Fruit fly (Drosophila melanogaster): ENCODE results near the gene rt.

Gene rt

DNA sequence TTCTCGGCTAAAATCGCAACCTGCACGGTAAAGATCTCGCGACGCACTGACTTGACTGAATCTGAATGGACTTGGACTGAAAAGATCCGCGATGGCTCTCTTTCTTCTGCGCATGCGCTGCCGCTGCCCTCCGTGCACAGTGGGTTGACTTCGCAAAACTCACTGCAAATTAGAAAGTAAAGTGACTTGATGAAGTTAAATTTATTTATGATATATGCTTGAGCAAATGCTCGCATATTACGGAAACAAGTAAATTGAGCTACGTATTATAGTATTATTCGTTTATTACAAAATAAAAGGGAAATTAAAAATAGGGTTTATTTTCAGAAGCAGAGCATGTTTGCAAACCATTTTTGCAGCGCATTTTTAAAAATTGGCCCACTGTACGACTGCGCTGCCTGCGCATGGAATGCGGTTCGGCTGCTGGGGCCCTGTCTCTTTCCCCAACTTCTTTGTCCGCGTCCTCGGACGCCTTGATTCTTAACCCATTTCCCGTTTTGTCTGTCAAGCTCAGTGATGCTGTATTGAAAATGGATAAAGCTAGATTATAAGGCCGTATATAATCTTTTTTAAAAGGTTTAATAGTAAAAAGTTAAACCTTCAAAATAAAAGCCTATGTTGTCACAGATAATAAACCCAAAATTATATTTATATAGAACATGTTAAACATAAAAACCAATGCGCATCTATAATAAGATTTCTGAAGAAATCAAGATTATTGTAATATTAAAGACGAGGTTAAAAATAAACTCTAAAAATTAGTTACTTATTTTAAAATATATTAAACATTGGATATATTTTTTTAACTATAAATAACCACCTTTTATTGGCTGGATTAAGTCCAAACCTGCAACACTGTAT is at the start of gene rt:
TSS of gene rt (minus strand) at position 51 of the 861 bp plus-strand sequence.
- TF ChIP-seq insv (optimal IDR thresholded peaks at IDR 0.05) (no peak), psq (optimal IDR thresholded peaks at IDR 0.05) (no peak), ttk (optimal IDR thresholded peaks at IDR 0.05) (no peak), Sin3A (optimal IDR thresholded peaks at IDR 0.05) (no peak), Myc (optimal IDR thresholded peaks at IDR 0.05) (no peak), h (optimal IDR thresholded peaks at IDR 0.05) (no peak)

- TF ChIP-seq Myc (optimal IDR thresholded peaks at IDR 0.05) (no peak), psq (optimal IDR thresholded peaks at IDR 0.05) (no peak), ttk (optimal IDR thresholded peaks at IDR 0.05) (no peak), h (optimal IDR thresholded peaks at IDR 0.05) (no peak), Sin3A (optimal IDR thresholded peaks at IDR 0.05) (no peak), insv (optimal IDR thresholded peaks at IDR 0.05) (no peak)
Observed at dm6 chr3L:11636829-11637228, 49.3 kb upstream of the rt start.

DNA sequence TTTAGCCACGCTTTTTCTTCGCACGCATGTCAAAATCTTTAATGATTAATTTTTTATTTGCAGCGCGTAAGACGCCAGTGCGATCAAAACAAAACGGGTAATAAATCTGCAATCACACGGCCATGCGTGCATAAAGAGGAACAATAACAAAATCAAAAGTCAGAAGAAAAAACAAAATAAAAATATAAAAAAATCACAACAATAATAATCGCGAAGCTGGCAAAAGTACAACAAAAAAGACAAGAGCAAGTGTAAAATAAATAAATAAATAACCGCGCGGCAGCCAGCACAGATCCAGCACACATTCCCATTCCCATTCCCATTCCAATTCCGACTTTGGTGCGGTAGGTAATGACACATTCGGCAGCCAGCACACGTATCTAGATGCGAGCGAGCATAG is 47.0 kb upstream of the rt start:
- TF ChIP-seq ttk (optimal IDR thresholded peaks at IDR 0.05) = no peak
- no peak for TF ChIP-seq Sin3A (optimal IDR thresholded peaks at IDR 0.05)
- TF ChIP-seq h (optimal IDR thresholded peaks at IDR 0.05) = no peak
- no peak for TF ChIP-seq insv (optimal IDR thresholded peaks at IDR 0.05)
- no peak for TF ChIP-seq Myc (optimal IDR thresholded peaks at IDR 0.05)
- TF ChIP-seq psq (optimal IDR thresholded peaks at IDR 0.05) = no peak

DNA sequence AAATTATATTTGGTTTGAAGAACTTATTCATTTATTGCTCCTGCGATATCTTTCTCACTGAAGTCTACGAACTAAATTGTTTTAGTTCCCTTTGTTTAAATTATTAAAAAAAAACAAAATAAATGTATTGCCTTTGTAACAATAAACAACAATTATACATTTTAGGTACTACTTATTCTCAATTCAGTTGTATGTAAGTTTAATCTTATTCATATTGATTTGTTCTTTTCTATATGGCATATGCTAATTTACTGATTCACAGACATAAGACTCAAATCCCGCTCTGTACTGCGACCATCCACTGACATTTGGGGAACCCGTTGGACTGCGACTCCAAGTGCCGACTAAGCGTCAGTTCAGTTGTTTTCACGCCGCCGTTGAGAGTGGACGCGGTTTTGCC is 43.5 kb upstream of the rt start, which contains the start of gene CG32091:
TSS of gene CG32091 (plus strand) at position 301 of the 400 bp plus-strand sequence.
- TF ChIP-seq psq (optimal IDR thresholded peaks at IDR 0.05) = no peak
- no peak for TF ChIP-seq insv (optimal IDR thresholded peaks at IDR 0.05)
- no peak for TF ChIP-seq Sin3A (optimal IDR thresholded peaks at IDR 0.05)
- TF ChIP-seq ttk (optimal IDR thresholded peaks at IDR 0.05) = no peak
- no peak for TF ChIP-seq h (optimal IDR thresholded peaks at IDR 0.05)
- no peak for TF ChIP-seq Myc (optimal IDR thresholded peaks at IDR 0.05)

dm6 chr3L:11630684-11631083 is 43.1 kb upstream of the rt start:
- TF ChIP-seq Sin3A (optimal IDR thresholded peaks at IDR 0.05) (no peak), h (optimal IDR thresholded peaks at IDR 0.05) (no peak), ttk (optimal IDR thresholded peaks at IDR 0.05) (no peak), Myc (optimal IDR thresholded peaks at IDR 0.05) (no peak), insv (optimal IDR thresholded peaks at IDR 0.05) (no peak)

- TF ChIP-seq psq (optimal IDR thresholded peaks at IDR 0.05) = no peak
- no peak for TF ChIP-seq h (optimal IDR thresholded peaks at IDR 0.05)
- no peak for TF ChIP-seq insv (optimal IDR thresholded peaks at IDR 0.05)
- TF ChIP-seq Myc (optimal IDR thresholded peaks at IDR 0.05) = no peak
- TF ChIP-seq ttk (optimal IDR thresholded peaks at IDR 0.05) = no peak
- no peak for TF ChIP-seq Sin3A (optimal IDR thresholded peaks at IDR 0.05)
Observed at dm6 chr3L:11627819-11628483, 40.4 kb upstream of the rt start, which contains the start of gene Apt1. Gene Apt1, plus strand, starts transcription at chr3L:11628037.

DNA sequence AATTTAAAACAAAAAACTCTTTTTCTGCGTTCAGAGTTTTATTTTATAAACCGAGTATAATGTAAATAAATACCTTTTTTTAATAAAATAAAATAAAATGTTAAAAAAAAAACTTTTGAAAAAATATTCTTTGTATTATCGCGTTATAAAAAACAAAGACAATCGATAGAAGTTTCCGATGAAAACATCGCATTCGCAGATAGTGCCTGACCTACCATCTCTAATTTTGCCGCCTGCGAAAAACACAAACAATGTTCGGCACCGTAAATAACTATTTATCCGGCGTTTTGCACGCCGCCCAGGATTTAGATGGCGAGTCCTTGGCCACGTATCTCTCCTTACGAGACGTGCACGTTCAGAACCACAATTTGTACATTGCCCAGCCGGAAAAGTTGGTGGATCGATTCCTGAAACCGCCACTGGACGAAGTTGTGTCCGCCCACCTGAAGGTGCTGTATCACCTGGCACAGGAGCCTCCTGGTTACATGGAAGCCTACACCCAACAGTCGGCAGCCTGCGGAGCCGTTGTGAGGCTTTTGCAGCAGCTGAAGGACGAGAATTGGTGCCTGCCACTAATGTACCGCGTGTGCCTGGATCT is 38.8 kb upstream of the rt start, which contains the start of gene PCID2:
TSS of gene PCID2 (plus strand) at position 213 of the 598 bp plus-strand sequence.
- no peak for TF ChIP-seq ttk (optimal IDR thresholded peaks at IDR 0.05)

DNA sequence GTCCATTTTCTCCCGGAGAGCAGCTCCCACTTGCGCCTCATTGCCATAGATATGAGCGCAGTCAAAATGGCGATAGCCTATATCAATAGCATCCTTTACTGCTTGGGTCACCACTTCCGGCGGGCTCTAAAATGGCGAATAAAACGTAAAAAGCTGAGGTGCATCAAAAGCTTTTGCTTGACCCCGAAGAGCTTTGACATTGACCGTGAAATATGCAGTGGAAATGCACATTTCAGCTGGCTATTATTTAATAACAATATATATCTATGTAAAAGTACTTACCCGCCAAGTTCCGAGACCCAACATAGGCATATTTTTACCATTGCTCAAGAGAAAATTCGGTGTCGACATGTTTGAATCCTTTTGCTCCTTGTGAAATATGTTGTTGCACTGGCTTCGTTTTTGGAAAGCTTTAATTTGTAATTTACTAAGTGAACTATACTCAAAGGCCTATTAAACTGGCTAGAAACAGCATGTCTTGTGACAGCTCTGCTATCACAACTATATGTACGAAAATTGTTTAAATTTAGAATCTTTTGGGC is 38.1 kb upstream of the rt start, which contains the start of gene CG6083:
TSS of gene CG6083 (minus strand) at position 492 of the 542 bp plus-strand sequence.
- no peak for TF ChIP-seq insv (optimal IDR thresholded peaks at IDR 0.05)
- TF ChIP-seq Myc (optimal IDR thresholded peaks at IDR 0.05) = no peak
- no peak for TF ChIP-seq psq (optimal IDR thresholded peaks at IDR 0.05)
- TF ChIP-seq Sin3A (optimal IDR thresholded peaks at IDR 0.05) = no peak
- TF ChIP-seq ttk (optimal IDR thresholded peaks at IDR 0.05) = no peak
- TF ChIP-seq h (optimal IDR thresholded peaks at IDR 0.05) = no peak

- TF ChIP-seq h (optimal IDR thresholded peaks at IDR 0.05) (no peak), psq (optimal IDR thresholded peaks at IDR 0.05) (no peak), ttk (optimal IDR thresholded peaks at IDR 0.05) (no peak), Myc (optimal IDR thresholded peaks at IDR 0.05) (no peak), insv (optimal IDR thresholded peaks at IDR 0.05) (no peak), Sin3A (optimal IDR thresholded peaks at IDR 0.05) (no peak)
Observed at dm6 chr3L:11624281-11624680, 36.7 kb upstream of the rt start, which contains the start of gene Akr1B. Gene Akr1B, minus strand, starts transcription at chr3L:11624381.

- TF ChIP-seq psq (optimal IDR thresholded peaks at IDR 0.05) (no peak), Sin3A (optimal IDR thresholded peaks at IDR 0.05) (no peak), insv (optimal IDR thresholded peaks at IDR 0.05) (no peak), h (optimal IDR thresholded peaks at IDR 0.05) (no peak)
Observed at dm6 chr3L:11623245-11623883, 35.8 kb upstream of the rt start.

dm6 chr3L:11622750-11623149 is 35.2 kb upstream of the rt start:
- TF ChIP-seq h (optimal IDR thresholded peaks at IDR 0.05) = no peak
- no peak for TF ChIP-seq psq (optimal IDR thresholded peaks at IDR 0.05)
- no peak for TF ChIP-seq Myc (optimal IDR thresholded peaks at IDR 0.05)
- no peak for TF ChIP-seq ttk (optimal IDR thresholded peaks at IDR 0.05)
- no peak for TF ChIP-seq Sin3A (optimal IDR thresholded peaks at IDR 0.05)
- TF ChIP-seq insv (optimal IDR thresholded peaks at IDR 0.05) = no peak

All from Kc167 (cell line).